Fruit fly (Drosophila melanogaster): ENCODE data around the gene wam.

wam gene

DNA sequence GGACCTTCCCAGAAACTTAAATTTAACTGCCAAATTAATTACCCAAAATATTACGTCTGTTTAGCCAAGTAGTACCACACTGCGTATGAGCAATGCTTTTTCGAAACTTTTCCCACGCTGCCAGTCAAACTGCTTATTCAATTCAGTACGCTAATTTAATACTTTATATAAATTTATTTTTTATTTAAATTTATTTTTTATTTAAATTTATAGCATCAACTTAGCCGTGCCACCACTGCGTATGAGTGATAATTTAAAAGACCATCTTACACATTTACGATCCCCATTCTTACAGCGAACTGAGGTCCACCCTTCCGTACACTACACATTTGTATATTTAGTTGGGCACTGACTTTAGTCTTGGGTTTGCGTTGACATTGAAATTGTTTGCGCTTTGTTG, 47.7 kb upstream of the wam start:
- peak; percentile 66 for TF ChIP-seq CG10631 (GFP tag; optimal IDR thresholded peaks at IDR 0.05)
- TF ChIP-seq fd85E (GFP tag; optimal IDR thresholded peaks at IDR 0.05): no peak
- peak; percentile 45 for TF ChIP-seq pdm3 (GFP tag; optimal IDR thresholded peaks at IDR 0.05)
- TF ChIP-seq CG15336 (GFP tag; IDR thresholded peaks at IDR 0.05): peak; percentile 78
- peak; percentile 62 for TF ChIP-seq CG8632 (GFP tag; optimal IDR thresholded peaks at IDR 0.05)
- peak; percentile 6 for TF ChIP-seq vri (GFP tag; optimal IDR thresholded peaks at IDR 0.05)
- TF ChIP-seq Smox (GFP tag; optimal IDR thresholded peaks at IDR 0.05): no peak
- TF ChIP-seq net (GFP tag; optimal IDR thresholded peaks at IDR 0.05): peak; percentile 15
- TF ChIP-seq esn (GFP tag; optimal IDR thresholded peaks at IDR 0.05): peak; percentile 15
- TF ChIP-seq CG3032 (tag; optimal IDR thresholded peaks at IDR 0.05): peak; percentile 72
- TF ChIP-seq CG6276 (GFP tag; optimal IDR thresholded peaks at IDR 0.05): peak; percentile 60
- TF ChIP-seq Eip93F (GFP tag; optimal IDR thresholded peaks at IDR 0.05): no peak
- peak; percentile 71 for TF ChIP-seq fkh (GFP tag; optimal IDR thresholded peaks at IDR 0.05)
- TF ChIP-seq CG6808 (GFP tag; optimal IDR thresholded peaks at IDR 0.05): peak; percentile 68
- peak; percentile 58 for TF ChIP-seq CG34406 (GFP tag; optimal IDR thresholded peaks at IDR 0.05)
- TF ChIP-seq Ets96B (tag; optimal IDR thresholded peaks at IDR 0.05): peak; percentile 67
- TF ChIP-seq Hr38 (GFP tag; optimal IDR thresholded peaks at IDR 0.05): no peak
- peak; percentile 20; the same call in 1 of the 3 replicates for TF ChIP-seq CG6163 (GFP tag; IDR thresholded peaks at IDR 0.05)
- TF ChIP-seq Eip78C (GFP tag): peak; percentile 82
- peak; percentile 67 for TF ChIP-seq CG10669 (GFP tag; optimal IDR thresholded peaks at IDR 0.05)
- peak; percentile 41 for TF ChIP-seq CG7368 (GFP tag; optimal IDR thresholded peaks at IDR 0.05)
- TF ChIP-seq svp (GFP tag): peak; percentile 48
- no peak for TF ChIP-seq CG6854 (GFP tag; optimal IDR thresholded peaks at IDR 0.05)
- peak; percentile 30 to 65 for TF ChIP-seq ss (GFP tag; optimal IDR thresholded peaks at IDR 0.05)
- peak; percentile 18 for TF ChIP-seq CG8319 (GFP tag; optimal IDR thresholded peaks at IDR 0.05)
- peak; percentile 66; the same call in 2 of the 3 replicates for TF ChIP-seq CG8119 (GFP tag; IDR thresholded peaks at IDR 0.05)
- TF ChIP-seq dsx (GFP tag; optimal IDR thresholded peaks at IDR 0.05; ENCODE audit: poor library complexity, severe bottlenecking): peak; percentile 61
- TF ChIP-seq CG31627 (GFP tag; optimal IDR thresholded peaks at IDR 0.05): no peak
- TF ChIP-seq salr (GFP tag; optimal IDR thresholded peaks at IDR 0.05): peak; percentile 3 to 22
- TF ChIP-seq CG11294 (GFP tag; IDR thresholded peaks at IDR 0.05): peak; percentile 34
- peak; percentile 31 for TF ChIP-seq Sox102F (GFP tag; optimal IDR thresholded peaks at IDR 0.05)
- TF ChIP-seq Hr4 (GFP tag; optimal IDR thresholded peaks at IDR 0.05): peak; percentile 53
- TF ChIP-seq dac (GFP tag; optimal IDR thresholded peaks at IDR 0.05): no peak
- TF ChIP-seq spab (GFP tag; optimal IDR thresholded peaks at IDR 0.05): peak; percentile 53
- peak; percentile 65 for TF ChIP-seq CG11762 (GFP tag; optimal IDR thresholded peaks at IDR 0.05; ENCODE audit: insufficient read depth)
- peak; percentile 56 for TF ChIP-seq eg (GFP tag; IDR thresholded peaks at IDR 0.05)
- peak; percentile 29 for TF ChIP-seq Sox15 (GFP tag; optimal IDR thresholded peaks at IDR 0.05)
- TF ChIP-seq Hr39 (GFP tag; optimal IDR thresholded peaks at IDR 0.05): peak; percentile 6
- peak; percentile 50 for TF ChIP-seq CG4318 (GFP tag; optimal IDR thresholded peaks at IDR 0.05)
- TF ChIP-seq acj6 (GFP tag; optimal IDR thresholded peaks at IDR 0.05): peak; percentile 64
- TF ChIP-seq achi (GFP tag; optimal IDR thresholded peaks at IDR 0.05): peak; percentile 75
- TF ChIP-seq CG16779 (tag; optimal IDR thresholded peaks at IDR 0.05): peak; percentile 43
- no peak for TF ChIP-seq Lpt (GFP tag; optimal IDR thresholded peaks at IDR 0.05)
- peak; percentile 24 for TF ChIP-seq Sox14 (GFP tag; optimal IDR thresholded peaks at IDR 0.05)
- TF ChIP-seq Gug (GFP tag; IDR thresholded peaks at IDR 0.05): peak; percentile 66
- TF ChIP-seq cyc (GFP tag; optimal IDR thresholded peaks at IDR 0.05): no peak
- TF ChIP-seq Ets21C (GFP tag; optimal IDR thresholded peaks at IDR 0.05): no peak
- peak; percentile 79 for TF ChIP-seq CG32006 (GFP tag; optimal IDR thresholded peaks at IDR 0.05)
- TF ChIP-seq lz (GFP tag; optimal IDR thresholded peaks at IDR 0.05): no peak
- TF ChIP-seq topi (GFP tag; optimal IDR thresholded peaks at IDR 0.05): peak; percentile 13
- TF ChIP-seq CG9139 (GFP tag; optimal IDR thresholded peaks at IDR 0.05): peak; percentile 34
- TF ChIP-seq fd59A (GFP tag; optimal IDR thresholded peaks at IDR 0.05): peak; percentile 41

Measured in whole organism, prepupa.